Fruit fly (Drosophila melanogaster): Measurements from ENCODE around the gene CCT4.

CCT4 gene

dm6 chr2L:12700381-12700963 lies 7.7 kb upstream of the CCT4 start, which contains the start of gene CG17036 (continued):
- no peak for TF ChIP-seq fd64A (GFP tag; optimal IDR thresholded peaks at IDR 0.05)
- TF ChIP-seq CG11696 (GFP tag; IDR thresholded peaks at IDR 0.05): no peak
- no peak for TF ChIP-seq cad (GFP tag; optimal IDR thresholded peaks at IDR 0.05)
- no peak for TF ChIP-seq emc (GFP tag; optimal IDR thresholded peaks at IDR 0.05)
- TF ChIP-seq wor (GFP tag; IDR thresholded peaks at IDR 0.05): no peak
- TF ChIP-seq CG3838 (GFP tag; optimal IDR thresholded peaks at IDR 0.05): no peak
- TF ChIP-seq Side (GFP tag; optimal IDR thresholded peaks at IDR 0.05): no peak
- TF ChIP-seq stc (GFP tag; IDR thresholded peaks at IDR 0.05): no peak
- no peak for TF ChIP-seq Trl (optimal IDR thresholded peaks at IDR 0.05)
- no peak for TF ChIP-seq Trl (GFP tag; optimal IDR thresholded peaks at IDR 0.05)
- TF ChIP-seq CG11504 (tag; optimal IDR thresholded peaks at IDR 0.05): no peak
- no peak for TF ChIP-seq CG14441 (GFP tag; IDR thresholded peaks at IDR 0.05)
- TF ChIP-seq CG8924 (tag; optimal IDR thresholded peaks at IDR 0.05): no peak
- no peak for TF ChIP-seq sens-2 (GFP tag; IDR thresholded peaks at IDR 0.05)
- no peak for TF ChIP-seq CG13296 (GFP tag; optimal IDR thresholded peaks at IDR 0.05)
- TF ChIP-seq CG15269 (tag; optimal IDR thresholded peaks at IDR 0.05): peak; percentile 4
- TF ChIP-seq HHEX (GFP tag; optimal IDR thresholded peaks at IDR 0.05): peak; percentile 48
- no peak for TF ChIP-seq ara (GFP tag; IDR thresholded peaks at IDR 0.05)
- no peak for TF ChIP-seq mld (GFP tag; IDR thresholded peaks at IDR 0.05; ENCODE audit: partially characterized antibody)
- TF ChIP-seq CG10565 (GFP tag; optimal IDR thresholded peaks at IDR 0.05): no peak
- TF ChIP-seq CG17612 (GFP tag; IDR thresholded peaks at IDR 0.05): no peak
- no peak for TF ChIP-seq cato (GFP tag; optimal IDR thresholded peaks at IDR 0.05; ENCODE audit: borderline replicate concordance)
- no peak for TF ChIP-seq hbn (GFP tag; IDR thresholded peaks at IDR 0.05; ENCODE audit: partially characterized antibody)
- no peak for TF ChIP-seq CG32767 (GFP tag; IDR thresholded peaks at IDR 0.05)
- TF ChIP-seq Stat92E (GFP tag; optimal IDR thresholded peaks at IDR 0.05): no peak
- peak; percentile 30 for TF ChIP-seq CG34376 (GFP tag; optimal IDR thresholded peaks at IDR 0.05)
- TF ChIP-seq CG1024 (GFP tag; IDR thresholded peaks at IDR 0.05): no peak
- TF ChIP-seq CG8388 (GFP tag; optimal IDR thresholded peaks at IDR 0.05): peak; percentile 93
- TF ChIP-seq CG15601 (tag; optimal IDR thresholded peaks at IDR 0.05): no peak
- TF ChIP-seq eve (GFP tag; optimal IDR thresholded peaks at IDR 0.05): no peak
- no peak for TF ChIP-seq CG15479 (GFP tag; optimal IDR thresholded peaks at IDR 0.05)
- TF ChIP-seq CG2199 (GFP tag; IDR thresholded peaks at IDR 0.05): no peak
- peak; percentile 17; the same call in 1 of the 2 replicates for TF ChIP-seq ham (GFP tag; IDR thresholded peaks at IDR 0.05)
- no peak for TF ChIP-seq luna (GFP tag; optimal IDR thresholded peaks at IDR 0.05)
- no peak for TF ChIP-seq gem (tag; optimal IDR thresholded peaks at IDR 0.05)
- TF ChIP-seq Xrp1 (GFP tag; IDR thresholded peaks at IDR 0.05): no peak
- TF ChIP-seq Dip3 (GFP tag; optimal IDR thresholded peaks at IDR 0.05): no peak
- no peak for TF ChIP-seq CG12071 (GFP tag; optimal IDR thresholded peaks at IDR 0.05)
- TF ChIP-seq Asciz (GFP tag; optimal IDR thresholded peaks at IDR 0.05): no peak
- TF ChIP-seq CG3407 (GFP tag; optimal IDR thresholded peaks at IDR 0.05): no peak
- TF ChIP-seq CG14050 (GFP tag; IDR thresholded peaks at IDR 0.05): no peak
- TF ChIP-seq CrebB (tag; optimal IDR thresholded peaks at IDR 0.05): no peak
- no peak for TF ChIP-seq TFAM (GFP tag; optimal IDR thresholded peaks at IDR 0.05)
- no peak for TF ChIP-seq CG14710 (tag; optimal IDR thresholded peaks at IDR 0.05)
- no peak for TF ChIP-seq danr (GFP tag; IDR thresholded peaks at IDR 0.05)
- no peak for TF ChIP-seq Abd-B (GFP tag; optimal IDR thresholded peaks at IDR 0.05)
- no peak for TF ChIP-seq cg (GFP tag; optimal IDR thresholded peaks at IDR 0.05)
- no peak for TF ChIP-seq ab (GFP tag; optimal IDR thresholded peaks at IDR 0.05)
- TF ChIP-seq ato (GFP tag; IDR thresholded peaks at IDR 0.05; ENCODE audit: partially characterized antibody): no peak
- no peak for TF ChIP-seq run (tag; optimal IDR thresholded peaks at IDR 0.05)
- TF ChIP-seq Kr (GFP tag; optimal IDR thresholded peaks at IDR 0.05): no peak

All from whole organism, embryonic.